In the genomic region with DNA sequence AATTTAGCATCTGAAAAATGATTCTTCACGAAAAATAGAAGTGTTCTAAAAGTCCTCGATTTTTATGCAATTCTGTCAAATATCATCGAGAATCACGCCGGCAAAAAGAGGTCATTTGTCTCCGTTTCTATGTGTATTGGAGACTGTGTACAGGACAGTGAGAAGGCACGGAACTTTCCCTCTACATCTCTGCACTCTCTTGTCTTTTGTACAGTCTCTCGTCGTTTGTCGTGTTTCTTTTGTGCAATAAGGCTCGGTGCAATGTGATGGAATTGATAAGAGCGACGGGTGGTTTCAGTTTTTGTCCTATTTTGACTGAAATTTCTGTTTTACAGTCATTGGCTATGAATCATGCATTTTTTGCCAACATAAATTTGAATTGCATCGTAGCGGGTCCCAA, we compare ENCODE assay signal across 4 worm cellular contexts.
TF ChIP-seq lines count a peak whose summit lies in the region.

No protein-coding gene starts in this region.

TF ChIP-seq in whole organism, L1 larva, 84 proteins besides CTCF, POLR2A, EP300 and RAD21 (continued from another document):
- TF ChIP-seq pag-3 (tag; optimal IDR thresholded peaks at IDR 0.05; lab: Kevin White, UChicago; ENCODE audit: borderline replicate concordance, insufficient read depth) (no peak), rnt-1 (tag; optimal IDR thresholded peaks at IDR 0.05; lab: Kevin White, UChicago) (no peak), nhr-28 (tag; optimal IDR thresholded peaks at IDR 0.05; lab: Kevin White, UChicago) (no peak), lin-35 (GFP tag; optimal IDR thresholded peaks at IDR 0.05; lab: Kevin White, UChicago) (peak in 1 of 2 experiments; percentile 32), dsc-1 (tag; optimal IDR thresholded peaks at IDR 0.05; lab: Kevin White, UChicago) (no peak), pqm-1 (tag; optimal IDR thresholded peaks at IDR 0.05; lab: Kevin White, UChicago) (no peak), nhr-20 (tag; optimal IDR thresholded peaks at IDR 0.05; lab: Kevin White, UChicago) (peak; percentile 4), ceh-8 (GFP tag; optimal IDR thresholded peaks at IDR 0.05; lab: Kevin White, UChicago) (no peak), jun-1 (tag; optimal IDR thresholded peaks at IDR 0.05; lab: Kevin White, UChicago) (no peak), nhr-19 (GFP tag; conservative IDR thresholded peaks at IDR 0.05; lab: Robert Waterston, UW) (no peak), sptf-1 (tag; optimal IDR thresholded peaks at IDR 0.05; lab: Kevin White, UChicago) (no peak), xbp-1 (tag; optimal IDR thresholded peaks at IDR 0.05; lab: Kevin White, UChicago) (no peak), snu-23 (GFP tag; optimal IDR thresholded peaks at IDR 0.05; lab: Kevin White, UChicago) (peak; percentile 16), skn-1 (tag; optimal IDR thresholded peaks at IDR 0.05; lab: Kevin White, UChicago) (no peak), hlh-17 (GFP tag; optimal IDR thresholded peaks at IDR 0.05; lab: Kevin White, UChicago; ENCODE audit: borderline replicate concordance) (no peak), lin-13 (GFP tag; optimal IDR thresholded peaks at IDR 0.05; lab: Kevin White, UChicago) (no peak), F16B12.6 (tag; optimal IDR thresholded peaks at IDR 0.05; lab: Kevin White, UChicago) (no peak), grh-1 (GFP tag; IDR thresholded peaks at IDR 0.05; lab: Robert Waterston, UW) (no peak), lsy-2 (tag; optimal IDR thresholded peaks at IDR 0.05; lab: Kevin White, UChicago) (peak in 1 of 2 experiments; percentile 31), tbx-2 (tag; optimal IDR thresholded peaks at IDR 0.05; lab: Kevin White, UChicago) (no peak), lin-14 (GFP tag; optimal IDR thresholded peaks at IDR 0.05; lab: Kevin White, UChicago) (peak; percentile 21), nhr-12 (tag; optimal IDR thresholded peaks at IDR 0.05; lab: Kevin White, UChicago) (no peak), egl-13 (tag; optimal IDR thresholded peaks at IDR 0.05; lab: Kevin White, UChicago) (no peak), sox-4 (tag; optimal IDR thresholded peaks at IDR 0.05; lab: Kevin White, UChicago) (no peak), blmp-1 (tag; optimal IDR thresholded peaks at IDR 0.05; lab: Kevin White, UChicago) (peak; percentile 58), nhr-76 (tag; optimal IDR thresholded peaks at IDR 0.05; lab: Kevin White, UChicago) (no peak), lin-15B (tag; optimal IDR thresholded peaks at IDR 0.05; lab: Kevin White, UChicago) (no peak), irx-1 (tag; optimal IDR thresholded peaks at IDR 0.05; lab: Kevin White, UChicago) (no peak), ceh-88 (GFP tag; IDR thresholded peaks at IDR 0.05; lab: Robert Waterston, UW) (no peak), lin-39 (tag; optimal IDR thresholded peaks at IDR 0.05; lab: Kevin White, UChicago) (no peak), nhr-77 (tag; optimal IDR thresholded peaks at IDR 0.05; lab: Kevin White, UChicago) (no peak), mef-2 (tag; optimal IDR thresholded peaks at IDR 0.05; lab: Kevin White, UChicago) (no peak)

TF ChIP-seq in whole organism, L3 larva, 47 proteins besides CTCF, POLR2A, EP300 and RAD21 (continued from another document):
- peak; percentile 2 for TF ChIP-seq jun-1 (tag; optimal IDR thresholded peaks at IDR 0.05; lab: Kevin White, UChicago)

TF ChIP-seq in whole organism, L4 larva, 104 proteins besides CTCF, POLR2A, EP300 and RAD21 (continued from another document):
- TF ChIP-seq T20F7.1 (GFP tag; optimal IDR thresholded peaks at IDR 0.05; lab: Kevin White, UChicago), result no peak
- TF ChIP-seq nhr-77 (tag; optimal IDR thresholded peaks at IDR 0.05; lab: Kevin White, UChicago), result no peak
- peak in 1 of 2 experiments; percentile 25 for TF ChIP-seq lsy-2 (tag; optimal IDR thresholded peaks at IDR 0.05; lab: Kevin White, UChicago)
- TF ChIP-seq zip-2 (tag; optimal IDR thresholded peaks at IDR 0.05; lab: Kevin White, UChicago), result no peak
- no peak for TF ChIP-seq sdz-12 (GFP tag; optimal IDR thresholded peaks at IDR 0.05; lab: Kevin White, UChicago)
- TF ChIP-seq ceh-32 (tag; optimal IDR thresholded peaks at IDR 0.05; lab: Kevin White, UChicago; ENCODE audit: poor library complexity), result no peak
- no peak for TF ChIP-seq saeg-2 (GFP tag; IDR thresholded peaks at IDR 0.05; lab: Robert Waterston, UW)
- no peak for TF ChIP-seq dmd-8 (GFP tag; IDR thresholded peaks at IDR 0.05; lab: Robert Waterston, UW)
- TF ChIP-seq zfp-2 (tag; optimal IDR thresholded peaks at IDR 0.05; lab: Kevin White, UChicago), result no peak
- no peak for TF ChIP-seq hmg-1.1 (GFP tag; IDR thresholded peaks at IDR 0.05; lab: Robert Waterston, UW)
- no peak for TF ChIP-seq tag-97 (GFP tag; IDR thresholded peaks at IDR 0.05; lab: Robert Waterston, UW)
- TF ChIP-seq fos-1 (tag; optimal IDR thresholded peaks at IDR 0.05; lab: Kevin White, UChicago), result no peak
- TF ChIP-seq nhr-6 (tag; optimal IDR thresholded peaks at IDR 0.05; lab: Kevin White, UChicago), result peak; percentile 41
- no peak for TF ChIP-seq jun-1 (tag; optimal IDR thresholded peaks at IDR 0.05; lab: Kevin White, UChicago)
- no peak for TF ChIP-seq F49E8.2 (tag; optimal IDR thresholded peaks at IDR 0.05; lab: Kevin White, UChicago; ENCODE audit: borderline replicate concordance)
- no peak for TF ChIP-seq aha-1 (tag; lab: Kevin White, UChicago)
- peak; percentile 68 for TF ChIP-seq hlh-30 (tag; optimal IDR thresholded peaks at IDR 0.05; lab: Kevin White, UChicago; ENCODE audit: insufficient read depth)
- TF ChIP-seq ceh-20 (GFP tag; IDR thresholded peaks at IDR 0.05; lab: Robert Waterston, UW), result no peak
- TF ChIP-seq duxl-1 (tag; optimal IDR thresholded peaks at IDR 0.05; lab: Kevin White, UChicago; ENCODE audit: poor library complexity), result no peak
- no peak for TF ChIP-seq F37D6.2 (tag; optimal IDR thresholded peaks at IDR 0.05; lab: Kevin White, UChicago)
- no peak for TF ChIP-seq spr-3 (GFP tag; optimal IDR thresholded peaks at IDR 0.05; lab: Kevin White, UChicago)
- no peak for TF ChIP-seq nhr-76 (tag; optimal IDR thresholded peaks at IDR 0.05; lab: Kevin White, UChicago)
- no peak for TF ChIP-seq Y75B8A.6 (GFP tag; IDR thresholded peaks at IDR 0.05; lab: Robert Waterston, UW)
- TF ChIP-seq ceh-82 (tag; optimal IDR thresholded peaks at IDR 0.05; lab: Kevin White, UChicago), result no peak
- TF ChIP-seq lin-1 (GFP tag; IDR thresholded peaks at IDR 0.05; lab: Robert Waterston, UW), result no peak
- TF ChIP-seq mep-1 (tag; optimal IDR thresholded peaks at IDR 0.05; lab: Kevin White, UChicago), result peak; percentile 27
- no peak for TF ChIP-seq daf-12 (tag; optimal IDR thresholded peaks at IDR 0.05; lab: Kevin White, UChicago)
- TF ChIP-seq egl-27 (tag; optimal IDR thresholded peaks at IDR 0.05; lab: Kevin White, UChicago), result no peak
- TF ChIP-seq R02D3.7 (tag; optimal IDR thresholded peaks at IDR 0.05; lab: Kevin White, UChicago), result no peak
- peak; percentile 85 for TF ChIP-seq mxl-3 (GFP tag; optimal IDR thresholded peaks at IDR 0.05; lab: Kevin White, UChicago)
- no peak for TF ChIP-seq daf-16 (GFP tag; optimal IDR thresholded peaks at IDR 0.05; lab: Kevin White, UChicago)
- TF ChIP-seq daf-16 (tag; optimal IDR thresholded peaks at IDR 0.05; lab: Kevin White, UChicago), result peak; percentile 79
- no peak for TF ChIP-seq spr-1 (tag; optimal IDR thresholded peaks at IDR 0.05; lab: Kevin White, UChicago)
- TF ChIP-seq nhr-41 (GFP tag; IDR thresholded peaks at IDR 0.05; lab: Robert Waterston, UW), result no peak
- peak in 1 of 2 experiments; percentile 58 for TF ChIP-seq mdl-1 (tag; optimal IDR thresholded peaks at IDR 0.05; lab: Kevin White, UChicago)
- TF ChIP-seq mdt-29 (GFP tag; IDR thresholded peaks at IDR 0.05; lab: Robert Waterston, UW), result no peak
- no peak for TF ChIP-seq Y48G9A.11 (GFP tag; IDR thresholded peaks at IDR 0.05; lab: Robert Waterston, UW)
- no peak for TF ChIP-seq nhr-237 (tag; optimal IDR thresholded peaks at IDR 0.05; lab: Kevin White, UChicago)
- peak; percentile 84 for TF ChIP-seq dmd-6 (GFP tag; IDR thresholded peaks at IDR 0.05; lab: Robert Waterston, UW)

TF ChIP-seq in whole organism, young adult, 124 proteins besides CTCF, POLR2A, EP300 and RAD21 (continued from another document):
- no peak for TF ChIP-seq B0035.1 (tag; optimal IDR thresholded peaks at IDR 0.05; lab: Kevin White, UChicago)
- no peak for TF ChIP-seq let-607 (tag; optimal IDR thresholded peaks at IDR 0.05; lab: Kevin White, UChicago)
- no peak for TF ChIP-seq ztf-18 (tag; optimal IDR thresholded peaks at IDR 0.05; lab: Kevin White, UChicago)
- no peak for TF ChIP-seq lin-40 (tag; optimal IDR thresholded peaks at IDR 0.05; lab: Kevin White, UChicago)
- TF ChIP-seq ets-4 (GFP tag; optimal IDR thresholded peaks at IDR 0.05; lab: Kevin White, UChicago), result peak; percentile 7
- TF ChIP-seq ZK185.1 (tag; optimal IDR thresholded peaks at IDR 0.05; lab: Kevin White, UChicago; ENCODE audit: poor library complexity, severe bottlenecking), result peak; percentile 17
- no peak for TF ChIP-seq snpc-1.1 (tag; optimal IDR thresholded peaks at IDR 0.05; lab: Kevin White, UChicago; ENCODE audit: insufficient read depth)
- TF ChIP-seq rpc-1 (optimal IDR thresholded peaks at IDR 0.05; lab: Kevin White, UChicago), result no peak
- TF ChIP-seq rpc-1 (tag; optimal IDR thresholded peaks at IDR 0.05; lab: Kevin White, UChicago), result no peak
- TF ChIP-seq ceh-58 (GFP tag; IDR thresholded peaks at IDR 0.05; lab: Robert Waterston, UW), result no peak
- TF ChIP-seq F39B2.1 (GFP tag; IDR thresholded peaks at IDR 0.05; lab: Robert Waterston, UW), result no peak
- TF ChIP-seq dpff-1 (tag; optimal IDR thresholded peaks at IDR 0.05; lab: Kevin White, UChicago), result no peak
- no peak for TF ChIP-seq atf-7 (tag; optimal IDR thresholded peaks at IDR 0.05; lab: Kevin White, UChicago)
- no peak for TF ChIP-seq snpc-4 (GFP tag; optimal IDR thresholded peaks at IDR 0.05; lab: Kevin White, UChicago)
- TF ChIP-seq snpc-4 (tag; optimal IDR thresholded peaks at IDR 0.05; lab: Kevin White, UChicago), result peak in 1 of 4 experiments; percentile 13
- no peak for TF ChIP-seq ztf-6 (GFP tag; IDR thresholded peaks at IDR 0.05; lab: Robert Waterston, UW)
- TF ChIP-seq attf-3 (GFP tag; conservative IDR thresholded peaks at IDR 0.05; lab: Robert Waterston, UW), result no peak
- TF ChIP-seq ztf-3 (GFP tag; optimal IDR thresholded peaks at IDR 0.05; lab: Kevin White, UChicago), result no peak
